Worm (Caenorhabditis elegans) whole organism, young adult: ENCODE results near the gene T26H5.8.

Source experiments
- B0019.2 ChIP-seq: fragments of 200-800 bp; sonication (Bioruptor generic); conservative IDR thresholded peaks from 2 replicates; pipeline ENCODE4 v1.3.6; 2022; ENCODE audit warnings: missing genetic modification reagents, missing genetic modification characterization, missing compliant biosample characterization
- B0035.1 ChIP-seq: sonication (generic microtip); optimal IDR thresholded peaks from 2 replicates; lab custom pipeline; 2016; ENCODE audit warnings: missing genetic modification characterization, mild to moderate bottlenecking, missing compliant biosample characterization, missing genotype, missing genetic modification reagents
- B0261.1 ChIP-seq: sonication (generic microtip); optimal IDR thresholded peaks from 2 replicates; lab custom pipeline; 2016; ENCODE audit warnings: mild to moderate bottlenecking, missing genetic modification characterization, moderate library complexity, missing compliant biosample characterization
- F10E7.11 ChIP-seq: sonication (generic microtip); optimal IDR thresholded peaks from 2 replicates; lab custom pipeline; 2017; ENCODE audit warnings: mild to moderate bottlenecking, missing genetic modification characterization, moderate library complexity, missing compliant biosample characterization
- F22D6.2 ChIP-seq: sonication (generic microtip); optimal IDR thresholded peaks from 2 replicates; lab custom pipeline; 2016; ENCODE audit warnings: mild to moderate bottlenecking, missing genetic modification characterization, missing compliant biosample characterization
- F23B12.7 ChIP-seq: sonication (generic microtip); optimal IDR thresholded peaks from 2 replicates; lab custom pipeline; 2017; ENCODE audit warnings: missing genetic modification characterization, mild to moderate bottlenecking, missing compliant biosample characterization, antibody characterized with exemption, moderate library complexity; ENCODE audit not compliant: insufficient read depth
- F57C9.4 ChIP-seq: sonication (generic microtip); optimal IDR thresholded peaks from 2 replicates; lab custom pipeline; 2017; ENCODE audit warnings: mild to moderate bottlenecking, missing genetic modification characterization, missing compliant biosample characterization
- K11D2.4 ChIP-seq: fragments of 200-800 bp; sonication (Bioruptor generic); IDR thresholded peaks from 2 replicates; pipeline ENCODE4 v1.3.6; 2022; ENCODE audit warnings: missing genetic modification reagents, missing genetic modification characterization, missing compliant biosample characterization
- Y53F4B.3 ChIP-seq: fragments of 200-800 bp; sonication (Bioruptor generic); IDR thresholded peaks from 2 replicates; pipeline ENCODE4 v1.3.6; 2022; ENCODE audit warnings: missing genetic modification reagents, missing genetic modification characterization, missing compliant biosample characterization
- Y53G8AR.9 ChIP-seq: fragments of 200-800 bp; sonication (Bioruptor generic); conservative IDR thresholded peaks from 2 replicates; pipeline ENCODE4 v1.3.6; 2022; ENCODE audit warnings: missing genetic modification reagents, missing genetic modification characterization, missing compliant biosample characterization
- Y56A3A.18 ChIP-seq: fragments of 200-800 bp; sonication (Bioruptor generic); IDR thresholded peaks from 2 replicates; pipeline ENCODE4 v1.3.6; 2022; ENCODE audit warnings: missing genetic modification reagents, missing genetic modification characterization, missing compliant biosample characterization
- Y67H2A.10 ChIP-seq: fragments of 200-800 bp; sonication (Bioruptor generic); conservative IDR thresholded peaks from 2 replicates; pipeline ENCODE4 v1.3.6; 2022; ENCODE audit warnings: missing genetic modification reagents, missing genetic modification characterization, missing compliant biosample characterization
- Y79H2A.3 ChIP-seq: fragments of 200-800 bp; sonication (Bioruptor generic); conservative IDR thresholded peaks from 2 replicates; pipeline ENCODE4 v1.3.6; 2022; ENCODE audit warnings: missing genetic modification reagents, missing genetic modification characterization, missing compliant biosample characterization
- Y95B8A.8 ChIP-seq: fragments of 200-800 bp; sonication (Bioruptor generic); IDR thresholded peaks from 2 replicates; pipeline ENCODE4 v1.3.6; 2022; ENCODE audit warnings: missing genetic modification reagents, missing genetic modification characterization, missing compliant biosample characterization
- aptf-3 ChIP-seq: fragments of 200-800 bp; sonication (Bioruptor generic); IDR thresholded peaks from 2 replicates; pipeline ENCODE4 v1.3.6; 2022; ENCODE audit warnings: missing genetic modification characterization, missing compliant biosample characterization
- athp-1 ChIP-seq: sonication (generic microtip); optimal IDR thresholded peaks from 2 replicates; lab custom pipeline; 2017; ENCODE audit warnings: mild to moderate bottlenecking, missing genetic modification characterization, missing compliant biosample characterization
- ceh-79 ChIP-seq: sonication (generic microtip); optimal IDR thresholded peaks from 2 replicates; lab custom pipeline; 2017; ENCODE audit warnings: mild to moderate bottlenecking, missing genetic modification characterization, missing compliant biosample characterization
- chd-7 ChIP-seq: sonication (generic microtip); optimal IDR thresholded peaks from 2 replicates; lab custom pipeline; 2016; ENCODE audit warnings: mild to moderate bottlenecking, missing genetic modification characterization, moderate library complexity, missing compliant biosample characterization
- dpff-1 ChIP-seq: sonication (generic microtip); optimal IDR thresholded peaks from 2 replicates; lab custom pipeline; 2017; ENCODE audit warnings: mild to moderate bottlenecking, missing genetic modification characterization, missing compliant biosample characterization
- dpl-1 ChIP-seq: fragments of 150-350 bp; optimal IDR thresholded peaks from 2 replicates; lab custom pipeline; 2014; ENCODE audit warnings: missing biosample characterization, missing genetic modification reagents, missing genetic modification characterization
- efl-1 ChIP-seq: fragments of 150-350 bp; optimal IDR thresholded peaks from 2 replicates; lab custom pipeline; 2014; ENCODE audit warnings: missing biosample characterization, missing genetic modification reagents, missing genetic modification characterization
- hlh-12 ChIP-seq: sonication (generic microtip); optimal IDR thresholded peaks from 2 replicates; lab custom pipeline; 2016; ENCODE audit warnings: missing genetic modification characterization, missing compliant biosample characterization
- lag-1 ChIP-seq: fragments of 200-800 bp; sonication (Bioruptor generic); IDR thresholded peaks from 2 replicates; pipeline ENCODE4 v1.3.6; 2022; ENCODE audit warnings: missing genetic modification reagents, missing genetic modification characterization, missing compliant biosample characterization
- let-526 ChIP-seq: fragments of 200-800 bp; sonication (Bioruptor generic); IDR thresholded peaks from 2 replicates; pipeline ENCODE4 v1.3.6; 2022; ENCODE audit warnings: missing genetic modification reagents, missing genetic modification characterization, missing compliant biosample characterization
- lin-40 ChIP-seq: sonication (generic microtip); optimal IDR thresholded peaks from 2 replicates; lab custom pipeline; 2016; ENCODE audit warnings: missing genetic modification characterization, mild to moderate bottlenecking, missing compliant biosample characterization, missing genotype, missing genetic modification reagents
- madf-6 ChIP-seq: fragments of 200-800 bp; sonication (Bioruptor generic); IDR thresholded peaks from 2 replicates; pipeline ENCODE4 v1.3.6; 2022; ENCODE audit warnings: missing genetic modification reagents, missing genetic modification characterization, missing compliant biosample characterization
- madf-8 ChIP-seq: fragments of 200-800 bp; sonication (Bioruptor generic); conservative IDR thresholded peaks from 2 replicates; pipeline ENCODE4 v1.3.6; 2022; ENCODE audit warnings: missing genetic modification reagents, missing genetic modification characterization, missing compliant biosample characterization
- mcd-1 ChIP-seq: fragments of 200-800 bp; sonication (Bioruptor generic); IDR thresholded peaks from 2 replicates; pipeline ENCODE4 v1.3.6; 2022; ENCODE audit warnings: missing genetic modification reagents, missing genetic modification characterization, missing compliant biosample characterization
- mxl-1 ChIP-seq: sonication (generic microtip); optimal IDR thresholded peaks from 2 replicates; lab custom pipeline; 2016; ENCODE audit warnings: missing genetic modification characterization, missing compliant biosample characterization
- nfya-2 ChIP-seq: fragments of 200-800 bp; sonication (Bioruptor generic); IDR thresholded peaks from 2 replicates; pipeline ENCODE4 v1.3.6; 2022; ENCODE audit warnings: missing genetic modification reagents, missing genetic modification characterization, missing compliant biosample characterization
- nhr-120 ChIP-seq: fragments of 200-800 bp; sonication (Bioruptor generic); IDR thresholded peaks from 2 replicates; pipeline ENCODE4 v1.3.6; 2022; ENCODE audit warnings: missing genetic modification characterization, missing compliant biosample characterization
- nhr-80 ChIP-seq: sonication (generic microtip); optimal IDR thresholded peaks from 2 replicates; lab custom pipeline; 2016; ENCODE audit warnings: missing genetic modification characterization, missing compliant biosample characterization
- pha-4 ChIP-seq: fragments of 150-350 bp; sonication (generic microtip); optimal IDR thresholded peaks from 2 replicates; lab custom pipeline; 2014; ENCODE audit warnings: missing biosample characterization, missing genetic modification reagents, missing genetic modification characterization
- rec-8 ChIP-seq, 2 experiments: sonication (generic microtip); optimal IDR thresholded peaks; 2 replicates each; lab custom pipeline; 2016; ENCODE audit warnings: mild to moderate bottlenecking in 2 of 2, missing genetic modification characterization in 2 of 2, missing genetic modification reagents in 2 of 2, missing genotype in 2 of 2, missing biosample characterization in 1 of 2, missing compliant biosample characterization in 1 of 2, moderate library complexity in 1 of 2
- sea-2 ChIP-seq: fragments of 200-800 bp; sonication (Bioruptor generic); IDR thresholded peaks from 2 replicates; pipeline ENCODE4 v1.3.6; 2022; ENCODE audit warnings: missing genetic modification characterization, missing compliant biosample characterization
- snpc-1.3 ChIP-seq: sonication (generic microtip); optimal IDR thresholded peaks from 2 replicates; lab custom pipeline; 2017; ENCODE audit warnings: missing genetic modification characterization, mild to moderate bottlenecking, missing compliant biosample characterization, antibody characterized with exemption, moderate library complexity, missing genotype, missing genetic modification reagents; ENCODE audit not compliant: insufficient read depth
- unc-130 ChIP-seq: sonication (generic microtip); optimal IDR thresholded peaks from 2 replicates; lab custom pipeline; 2016; ENCODE audit warnings: missing genetic modification reagents, missing genetic modification characterization, missing compliant biosample characterization
- ztf-3 ChIP-seq: fragments of 200-800 bp; sonication (Bioruptor generic); optimal IDR thresholded peaks from 2 replicates; lab custom pipeline; 2018; ENCODE audit warnings: mild to moderate bottlenecking, missing genetic modification characterization, missing compliant biosample characterization

Gene T26H5.8

ce11 chrV:15451421-15451820 lies 18.9 kb upstream of the T26H5.8 start, which contains the start of gene srw-33:
TSS of gene srw-33 (minus strand) at chrV:15451521.
- no peak for TF ChIP-seq rec-8 (tag; optimal IDR thresholded peaks at IDR 0.05; lab: Kevin White, UChicago)
- TF ChIP-seq mcd-1 (GFP tag; lab: Robert Waterston, UW): no peak
- TF ChIP-seq nhr-120 (GFP tag; lab: Robert Waterston, UW): no peak

ce11 chrV:15448865-15449264 lies 16.3 kb upstream of the T26H5.8 start, which contains the start of gene T26H5.14:
TSS of gene T26H5.14 (plus strand) at chrV:15449165.
- TF ChIP-seq efl-1 (GFP tag; lab: Kevin White, UChicago): no peak
- TF ChIP-seq lag-1 (GFP tag; lab: Robert Waterston, UW): no peak
- no peak for TF ChIP-seq sea-2
- no peak for TF ChIP-seq Y79H2A.3
- no peak for TF ChIP-seq ceh-79 (tag; lab: Kevin White, UChicago)
- TF ChIP-seq Y67H2A.10: no peak
- no peak for TF ChIP-seq Y53G8AR.9 (GFP tag; lab: Robert Waterston, UW)
- no peak for TF ChIP-seq F22D6.2 (tag; lab: Kevin White, UChicago)
- TF ChIP-seq nhr-120 (GFP tag; lab: Robert Waterston, UW): no peak
- no peak for TF ChIP-seq dpl-1 (GFP tag; lab: Kevin White, UChicago)
- TF ChIP-seq nfya-2: no peak
- no peak for TF ChIP-seq madf-8 (GFP tag; lab: Robert Waterston, UW)
- no peak for TF ChIP-seq B0035.1 (tag; lab: Kevin White, UChicago)
- no peak for TF ChIP-seq F10E7.11 (tag; lab: Kevin White, UChicago)

ce11 chrV:15448408-15448807 lies 15.9 kb upstream of the T26H5.8 start, which contains the start of gene T26H5.4:
TSS of gene T26H5.4 (minus strand) at chrV:15448701.
- peak; percentile 3 for TF ChIP-seq nhr-80
- TF ChIP-seq chd-7: no peak
- no peak for TF ChIP-seq Y53G8AR.9 (GFP tag; lab: Robert Waterston, UW)
- TF ChIP-seq ceh-79 (tag; lab: Kevin White, UChicago): no peak

- TF ChIP-seq lin-40 (tag; lab: Kevin White, UChicago) (no peak), dpff-1 (tag; lab: Kevin White, UChicago) (no peak), Y56A3A.18 (GFP tag; lab: Robert Waterston, UW) (no peak)
Observed at ce11 chrV:15445437-15445836, 12.9 kb upstream of the T26H5.8 start, which contains the start of gene srh-239. TSS of gene srh-239 (plus strand) at chrV:15445737.

ce11 chrV:15444615-15445014 lies 12.1 kb upstream of the T26H5.8 start, which contains the start of gene T26H5.9:
TSS of gene T26H5.9 (plus strand) at chrV:15444916.
- no peak for TF ChIP-seq nhr-120 (GFP tag; lab: Robert Waterston, UW)
- TF ChIP-seq aptf-3 (GFP tag; lab: Robert Waterston, UW): no peak
- peak; percentile 2 for TF ChIP-seq nhr-80

- TF ChIP-seq madf-6 (GFP tag; lab: Robert Waterston, UW): no peak
- no peak for TF ChIP-seq snpc-1.3 (tag; lab: Kevin White, UChicago)
- TF ChIP-seq unc-130 (GFP tag; lab: Kevin White, UChicago): no peak
- TF ChIP-seq athp-1 (tag; lab: Kevin White, UChicago): no peak
- TF ChIP-seq let-526: no peak
- TF ChIP-seq B0019.2 (GFP tag; lab: Robert Waterston, UW): no peak
- TF ChIP-seq hlh-12 (tag; lab: Kevin White, UChicago): no peak
- no peak for TF ChIP-seq pha-4 (tag; lab: Kevin White, UChicago)
- no peak for TF ChIP-seq mxl-1
- no peak for TF ChIP-seq rec-8 (tag; optimal IDR thresholded peaks at IDR 0.05; lab: Kevin White, UChicago)
- TF ChIP-seq B0035.1 (tag; lab: Kevin White, UChicago): no peak
- no peak for TF ChIP-seq Y95B8A.8
- TF ChIP-seq F23B12.7 (tag; lab: Kevin White, UChicago): no peak
- no peak for TF ChIP-seq F57C9.4 (tag; lab: Kevin White, UChicago)
- TF ChIP-seq B0261.1: no peak
- no peak for TF ChIP-seq sea-2
- no peak for TF ChIP-seq K11D2.4 (GFP tag; lab: Robert Waterston, UW)
- no peak for TF ChIP-seq Y53F4B.3
- no peak for TF ChIP-seq ztf-3 (GFP tag; lab: Kevin White, UChicago)
Observed at ce11 chrV:15444188-15444587, 11.7 kb upstream of the T26H5.8 start, which contains the start of gene T26H5.11. TSS of gene T26H5.11 (minus strand) at chrV:15444288.
